Worm (Caenorhabditis elegans) whole organism, early embryonic: Measurements from ENCODE around the gene F32H5.4.

Experiments used
- ama-1 ChIP-seq: fragments of 150-350 bp; optimal IDR thresholded peaks from 2 replicates; lab custom pipeline; 2014
- ceh-36 ChIP-seq: sonication (generic microtip); optimal IDR thresholded peaks from 2 replicates; lab custom pipeline; 2016; ENCODE audit warnings: missing genetic modification characterization, inconsistent platforms, missing compliant biosample characterization
- hmbx-1 ChIP-seq: sonication (generic microtip); optimal IDR thresholded peaks from 2 replicates; lab custom pipeline; 2016; ENCODE audit warnings: mild to moderate bottlenecking, missing genetic modification characterization, missing compliant biosample characterization
- tbx-37 ChIP-seq: fragments of 200-800 bp; sonication (Bioruptor generic); conservative IDR thresholded peaks from 2 replicates; pipeline ENCODE4 v1.3.6; 2022; ENCODE audit warnings: missing genetic modification reagents, missing genetic modification characterization, missing compliant biosample characterization

DNA sequence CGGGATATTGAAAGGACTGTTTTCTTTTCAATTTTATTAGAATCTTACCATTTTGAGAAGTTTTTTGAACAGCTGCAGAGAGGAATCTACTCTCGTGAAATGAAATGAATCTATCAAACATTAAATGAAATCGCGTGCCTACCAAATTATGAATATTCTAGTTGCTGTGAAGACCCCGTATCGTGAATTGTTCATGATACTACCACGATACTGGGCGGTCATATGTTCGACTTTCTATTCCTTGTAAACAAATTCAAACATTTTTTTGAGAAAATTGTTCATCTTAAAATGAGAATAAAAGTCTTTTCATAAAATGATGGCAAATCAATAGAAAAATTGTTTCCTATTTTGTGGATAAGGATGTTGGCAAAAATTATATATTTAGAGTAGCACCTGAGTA is 25.4 kb downstream of the F32H5.4 start, which contains the start of gene gcy-34:
- TF ChIP-seq ama-1 (no peak), ceh-36 (tag; lab: Kevin White, UChicago) (no peak), tbx-37 (GFP tag; lab: Robert Waterston, UW) (no peak), hmbx-1 (tag; lab: Kevin White, UChicago) (no peak)
